Worm (Caenorhabditis elegans) whole organism, L1 larva: Measurements from ENCODE around the gene srb-6.

ENCODE experiments used
- C04F5.9 ChIP-seq: sonication (generic microtip); optimal IDR thresholded peaks from 2 replicates; lab custom pipeline; 2016; ENCODE audit warnings: missing genetic modification characterization, missing compliant biosample characterization
- C34B4.2 ChIP-seq: sonication (generic microtip); optimal IDR thresholded peaks from 2 replicates; lab custom pipeline; 2017; ENCODE audit warnings: mild to moderate bottlenecking, missing genetic modification characterization, missing compliant biosample characterization
- F16B12.6 ChIP-seq: fragments of 150-350 bp; optimal IDR thresholded peaks from 2 replicates; lab custom pipeline; 2014; ENCODE audit warnings: missing biosample characterization, missing genetic modification characterization
- Y116A8C.19 ChIP-seq: sonication (generic microtip); optimal IDR thresholded peaks from 2 replicates; lab custom pipeline; 2016; ENCODE audit warnings: missing compliant biosample characterization, missing genetic modification characterization, borderline replicate concordance
- alr-1 ChIP-seq: fragments of 200-800 bp; sonication (Bioruptor generic); optimal IDR thresholded peaks from 2 replicates; lab custom pipeline; 2018; ENCODE audit warnings: borderline replicate concordance, mild to moderate bottlenecking, missing genetic modification characterization, missing compliant biosample characterization
- blmp-1 ChIP-seq: fragments of 150-350 bp; optimal IDR thresholded peaks from 2 replicates; lab custom pipeline; 2014; ENCODE audit warnings: missing biosample characterization, missing genetic modification characterization
- ceh-63 ChIP-seq: fragments of 200-800 bp; sonication (Bioruptor generic); optimal IDR thresholded peaks from 2 replicates; lab custom pipeline; 2018; ENCODE audit warnings: mild to moderate bottlenecking, missing genetic modification characterization, missing compliant biosample characterization
- ceh-8 ChIP-seq: fragments of 200-800 bp; sonication (Bioruptor generic); optimal IDR thresholded peaks from 2 replicates; lab custom pipeline; 2018; ENCODE audit warnings: mild to moderate bottlenecking, missing genetic modification characterization, moderate library complexity, missing compliant biosample characterization
- ceh-82 ChIP-seq, 3 experiments: fragments of 150-350 bp in 1 of 3; sonication (generic microtip) in 2 of 3; optimal IDR thresholded peaks; 2 replicates each; lab custom pipeline; 2014 to 2017; ENCODE audit warnings: missing biosample characterization in 3 of 3, missing genetic modification characterization in 3 of 3
- ceh-90 ChIP-seq: sonication (generic microtip); optimal IDR thresholded peaks from 2 replicates; lab custom pipeline; 2016; ENCODE audit warnings: missing genetic modification characterization, missing compliant biosample characterization
- dpl-1 ChIP-seq, 3 experiments: fragments of 150-350 bp in 2 of 3; sonication (generic microtip) in 1 of 3; optimal IDR thresholded peaks; 2 replicates each; lab custom pipeline; 2014 to 2017; ENCODE audit warnings: missing biosample characterization in 3 of 3, missing genetic modification characterization in 3 of 3, missing genetic modification reagents in 3 of 3
- dsc-1 ChIP-seq: sonication (generic microtip); optimal IDR thresholded peaks from 2 replicates; lab custom pipeline; 2016; ENCODE audit warnings: mild to moderate bottlenecking, missing genetic modification characterization, missing compliant biosample characterization
- efl-3 ChIP-seq: fragments of 200-800 bp; sonication (Bioruptor generic); optimal IDR thresholded peaks from 2 replicates; lab custom pipeline; 2018; ENCODE audit warnings: mild to moderate bottlenecking, missing genetic modification characterization, missing compliant biosample characterization
- egl-13 ChIP-seq: sonication (generic microtip); optimal IDR thresholded peaks from 2 replicates; lab custom pipeline; 2016; ENCODE audit warnings: missing genotype, missing genetic modification reagents, missing genetic modification characterization, missing compliant biosample characterization
- elt-2 ChIP-seq: sonication (generic microtip); optimal IDR thresholded peaks from 2 replicates; lab custom pipeline; 2016; ENCODE audit warnings: missing genetic modification characterization, mild to moderate bottlenecking, inconsistent platforms, missing compliant biosample characterization, missing genetic modification reagents
- fkh-4 ChIP-seq: sonication (generic microtip); optimal IDR thresholded peaks from 2 replicates; lab custom pipeline; 2016; ENCODE audit warnings: missing compliant biosample characterization, missing genetic modification characterization, borderline replicate concordance
- fkh-8 ChIP-seq: sonication (generic microtip); optimal IDR thresholded peaks from 2 replicates; lab custom pipeline; 2016; ENCODE audit warnings: mild to moderate bottlenecking, missing genetic modification characterization, missing compliant biosample characterization
- irx-1 ChIP-seq: sonication (generic microtip); optimal IDR thresholded peaks from 2 replicates; lab custom pipeline; 2016; ENCODE audit warnings: missing genetic modification characterization, missing compliant biosample characterization
- isw-1 ChIP-seq: fragments of 200-800 bp; sonication (Bioruptor generic); IDR thresholded peaks from 2 replicates; pipeline ENCODE4 v1.3.6; 2022; ENCODE audit warnings: missing genetic modification characterization, missing compliant biosample characterization
- lin-13 ChIP-seq: fragments of 150-350 bp; optimal IDR thresholded peaks from 2 replicates; lab custom pipeline; 2014; ENCODE audit warnings: missing biosample characterization, missing genetic modification reagents, missing genetic modification characterization
- lin-15B ChIP-seq: fragments of 150-350 bp; sonication (generic microtip); optimal IDR thresholded peaks from 3 replicates; lab custom pipeline; 2014; ENCODE audit warnings: missing biosample characterization, missing genetic modification characterization
- lin-35 ChIP-seq, 2 experiments: fragments of 150-350 bp; optimal IDR thresholded peaks; 2 replicates each; lab custom pipeline; 2014; ENCODE audit warnings: missing biosample characterization in 2 of 2, missing genetic modification characterization in 2 of 2, missing genetic modification reagents in 2 of 2
- lir-3 ChIP-seq: sonication (generic microtip); optimal IDR thresholded peaks from 2 replicates; lab custom pipeline; 2016; ENCODE audit warnings: mild to moderate bottlenecking, missing genetic modification characterization, moderate library complexity, missing compliant biosample characterization; ENCODE audit not compliant: poor library complexity
- mdl-1 ChIP-seq, 2 experiments: fragments of 150-350 bp; optimal IDR thresholded peaks; 2 replicates each; lab custom pipeline; 2014 to 2017; ENCODE audit warnings: missing biosample characterization in 2 of 2, missing genetic modification characterization in 2 of 2, inconsistent platforms in 1 of 2
- mep-1 ChIP-seq: fragments of 150-350 bp; optimal IDR thresholded peaks from 2 replicates; lab custom pipeline; 2014; ENCODE audit warnings: missing biosample characterization, missing genetic modification characterization
- nhr-11 ChIP-seq: fragments of 150-350 bp; optimal IDR thresholded peaks from 2 replicates; lab custom pipeline; 2014; ENCODE audit warnings: missing biosample characterization, missing genetic modification characterization
- nhr-12 ChIP-seq: sonication (generic microtip); optimal IDR thresholded peaks from 2 replicates; lab custom pipeline; 2017; ENCODE audit warnings: missing biosample characterization, missing genetic modification characterization
- nhr-20 ChIP-seq: sonication (generic microtip); optimal IDR thresholded peaks from 2 replicates; lab custom pipeline; 2016; ENCODE audit warnings: mild to moderate bottlenecking, missing genetic modification characterization, missing compliant biosample characterization
- nhr-28 ChIP-seq: fragments of 150-350 bp; optimal IDR thresholded peaks from 2 replicates; lab custom pipeline; 2014; ENCODE audit warnings: missing biosample characterization, missing genetic modification characterization
- nhr-76 ChIP-seq: sonication (generic microtip); optimal IDR thresholded peaks from 2 replicates; lab custom pipeline; 2017; ENCODE audit warnings: missing biosample characterization, missing genetic modification characterization
- nhr-77 ChIP-seq: fragments of 150-350 bp; optimal IDR thresholded peaks from 2 replicates; lab custom pipeline; 2014; ENCODE audit warnings: missing biosample characterization, missing genetic modification characterization
- nhr-90 ChIP-seq: sonication (generic microtip); optimal IDR thresholded peaks from 2 replicates; lab custom pipeline; 2016; ENCODE audit warnings: mild to moderate bottlenecking, missing genetic modification characterization, missing compliant biosample characterization; ENCODE audit not compliant: poor library complexity
- rnt-1 ChIP-seq: sonication (generic microtip); optimal IDR thresholded peaks from 2 replicates; lab custom pipeline; 2016; ENCODE audit warnings: mild to moderate bottlenecking, missing genetic modification characterization, moderate library complexity, missing compliant biosample characterization
- skn-1 ChIP-seq: fragments of 150-350 bp; optimal IDR thresholded peaks from 2 replicates; lab custom pipeline; 2014; ENCODE audit warnings: missing biosample characterization, missing genetic modification characterization
- snpc-4 ChIP-seq: fragments of 150-350 bp; optimal IDR thresholded peaks from 2 replicates; lab custom pipeline; 2014; ENCODE audit warnings: missing biosample characterization, missing genetic modification characterization
- snu-23 ChIP-seq: sonication (generic microtip); optimal IDR thresholded peaks from 2 replicates; lab custom pipeline; 2016; ENCODE audit warnings: missing genetic modification characterization, missing compliant biosample characterization
- sox-4 ChIP-seq: sonication (generic microtip); optimal IDR thresholded peaks from 2 replicates; lab custom pipeline; 2016; ENCODE audit warnings: missing genetic modification characterization, missing compliant biosample characterization
- sptf-1 ChIP-seq: fragments of 150-350 bp; optimal IDR thresholded peaks from 2 replicates; lab custom pipeline; 2014; ENCODE audit warnings: missing biosample characterization, missing genetic modification characterization
- sup-37 ChIP-seq: fragments of 200-800 bp; sonication (Bioruptor generic); optimal IDR thresholded peaks from 2 replicates; lab custom pipeline; 2018; ENCODE audit warnings: mild to moderate bottlenecking, missing genetic modification characterization, missing compliant biosample characterization
- tbx-2 ChIP-seq: sonication (generic microtip); optimal IDR thresholded peaks from 2 replicates; lab custom pipeline; 2016; ENCODE audit warnings: missing genetic modification characterization, missing compliant biosample characterization
- unc-86 ChIP-seq: sonication (generic microtip); optimal IDR thresholded peaks from 2 replicates; lab custom pipeline; 2016; ENCODE audit warnings: missing genetic modification characterization, missing compliant biosample characterization
- vab-15 ChIP-seq: sonication (generic microtip); optimal IDR thresholded peaks from 2 replicates; lab custom pipeline; 2017; ENCODE audit warnings: missing genotype, mild to moderate bottlenecking, missing genetic modification characterization, missing compliant biosample characterization
- xbp-1 ChIP-seq: sonication (generic microtip); optimal IDR thresholded peaks from 2 replicates; lab custom pipeline; 2016; ENCODE audit warnings: missing genetic modification characterization, missing compliant biosample characterization
- zag-1 ChIP-seq: fragments of 150-350 bp; optimal IDR thresholded peaks from 2 replicates; lab custom pipeline; 2014; ENCODE audit warnings: missing biosample characterization, missing genetic modification characterization
- ztf-11 ChIP-seq, 2 experiments: sonication (generic microtip); optimal IDR thresholded peaks; 2 replicates each; lab custom pipeline; 2016 to 2017; ENCODE audit warnings: missing genetic modification characterization in 2 of 2, missing biosample characterization in 1 of 2, missing compliant biosample characterization in 1 of 2

The srb-6 gene

DNA sequence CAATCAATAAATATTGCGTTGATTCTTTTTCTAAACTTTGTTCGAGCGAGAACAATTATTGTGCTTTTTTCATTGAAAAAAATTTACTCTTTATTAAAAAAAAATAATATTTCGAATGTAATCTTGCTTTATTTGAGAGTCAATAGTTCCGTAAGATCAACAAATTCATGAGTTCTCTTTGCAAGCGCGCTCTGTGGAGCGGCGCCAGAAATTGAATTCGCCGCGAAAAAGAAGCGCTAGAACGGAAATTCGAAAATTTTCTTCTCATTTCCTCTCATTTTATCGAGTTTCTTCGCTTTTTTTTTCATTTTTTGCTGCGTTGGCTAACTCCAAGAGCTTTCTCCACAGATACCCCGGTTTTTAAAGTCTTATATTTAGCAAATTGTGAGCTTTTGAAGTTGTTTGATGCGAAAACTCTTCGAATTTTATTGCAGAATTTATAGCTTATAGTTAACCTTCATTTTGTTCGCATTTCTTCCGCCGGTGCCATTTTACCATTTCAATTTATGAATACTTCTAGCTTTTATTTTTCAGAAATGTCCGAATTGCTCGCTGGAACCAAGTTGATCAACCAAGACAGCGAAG is 2.5 kb downstream of the srb-6 start, which contains the start of gene R05H5.3 (continued):
- peak; percentile 80 to 90 (median 87) for TF ChIP-seq dpl-1 (GFP tag; optimal IDR thresholded peaks at IDR 0.05; lab: Kevin White, UChicago)
- TF ChIP-seq ceh-8 (GFP tag; lab: Kevin White, UChicago), result no peak
- TF ChIP-seq nhr-77 (tag; lab: Kevin White, UChicago), result peak; percentile 46
- TF ChIP-seq rnt-1 (tag; lab: Kevin White, UChicago), result peak; percentile 74
- TF ChIP-seq xbp-1 (tag; lab: Kevin White, UChicago), result peak; percentile 14
- TF ChIP-seq sptf-1, result no peak
- TF ChIP-seq nhr-90 (tag; lab: Kevin White, UChicago), result no peak
- peak; percentile 51 for TF ChIP-seq blmp-1 (tag; lab: Kevin White, UChicago)
- peak; percentile 67 for TF ChIP-seq skn-1
- TF ChIP-seq lin-35 (GFP tag; optimal IDR thresholded peaks at IDR 0.05; lab: Kevin White, UChicago), result peak; percentile 77 to 92

ce11 chrII:10198486-10198885 is 3.8 kb downstream of the srb-6 start:
- no peak for TF ChIP-seq dpl-1 (GFP tag; optimal IDR thresholded peaks at IDR 0.05; lab: Kevin White, UChicago)
- no peak for TF ChIP-seq ztf-11 (tag; optimal IDR thresholded peaks at IDR 0.05; lab: Kevin White, UChicago)
- TF ChIP-seq mdl-1 (tag; optimal IDR thresholded peaks at IDR 0.05; lab: Kevin White, UChicago), result no peak
- TF ChIP-seq egl-13 (tag; lab: Kevin White, UChicago), result no peak
- TF ChIP-seq lin-15B (tag; lab: Kevin White, UChicago), result no peak
- TF ChIP-seq fkh-4, result no peak
- no peak for TF ChIP-seq nhr-76 (tag; lab: Kevin White, UChicago)
- no peak for TF ChIP-seq isw-1 (GFP tag; lab: Robert Waterston, UW)
- TF ChIP-seq ceh-63 (GFP tag; lab: Kevin White, UChicago), result no peak
- no peak for TF ChIP-seq nhr-12 (tag; lab: Kevin White, UChicago)
- no peak for TF ChIP-seq tbx-2 (tag; lab: Kevin White, UChicago)

DNA sequence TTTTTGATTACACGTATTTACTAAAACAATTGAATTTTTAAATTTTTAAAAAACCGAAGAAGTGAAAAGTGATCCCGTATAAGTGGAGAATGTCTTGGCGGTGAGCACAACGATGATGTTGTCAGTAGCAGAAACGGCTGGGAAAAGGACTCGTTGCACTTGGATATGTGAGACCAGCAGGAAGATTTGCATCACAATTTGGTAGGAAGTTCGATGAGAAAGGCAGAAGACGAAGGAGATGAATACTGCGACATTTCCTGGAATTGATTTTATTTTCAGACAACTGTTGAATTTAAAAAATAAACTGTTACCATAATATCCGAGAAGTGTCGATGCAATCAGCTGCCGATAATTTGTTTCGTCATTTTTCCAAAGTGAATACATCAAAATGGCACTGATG is 5.2 kb downstream of the srb-6 start, which contains the start of gene R05H5.4:
TSS of gene R05H5.4 (minus strand) at position 101 of the 400 bp plus-strand sequence.
- no peak for TF ChIP-seq skn-1
- no peak for TF ChIP-seq lin-13 (GFP tag; lab: Kevin White, UChicago)

- TF ChIP-seq alr-1, result no peak
- TF ChIP-seq tbx-2 (tag; lab: Kevin White, UChicago), result peak; percentile 75
- peak; percentile 52 for TF ChIP-seq C04F5.9
- TF ChIP-seq ceh-90 (tag; lab: Kevin White, UChicago), result peak; percentile 82
- peak; percentile 71 for TF ChIP-seq nhr-20
- no peak for TF ChIP-seq vab-15 (tag; lab: Kevin White, UChicago)
- peak; percentile 42 for TF ChIP-seq unc-86 (tag; lab: Kevin White, UChicago)
- peak; percentile 74 for TF ChIP-seq egl-13 (tag; lab: Kevin White, UChicago)
- no peak for TF ChIP-seq nhr-28 (tag; lab: Kevin White, UChicago)
- no peak for TF ChIP-seq Y116A8C.19 (tag; lab: Kevin White, UChicago)
- TF ChIP-seq zag-1 (tag; lab: Kevin White, UChicago), result no peak
- TF ChIP-seq dpl-1 (GFP tag; optimal IDR thresholded peaks at IDR 0.05; lab: Kevin White, UChicago), result peak; percentile 51 to 72 (median 70)
- TF ChIP-seq irx-1 (tag; lab: Kevin White, UChicago), result peak; percentile 75
- peak; percentile 70 for TF ChIP-seq snu-23
- TF ChIP-seq fkh-8 (tag; lab: Kevin White, UChicago), result peak; percentile 58
- TF ChIP-seq lin-35 (GFP tag; optimal IDR thresholded peaks at IDR 0.05; lab: Kevin White, UChicago), result peak; percentile 43 to 72
- TF ChIP-seq mep-1 (tag; lab: Kevin White, UChicago), result peak; percentile 63
- no peak for TF ChIP-seq snpc-4 (tag; lab: Kevin White, UChicago)
- peak; percentile 5 for TF ChIP-seq skn-1
- peak; percentile 36 for TF ChIP-seq sox-4 (tag; lab: Kevin White, UChicago)
- TF ChIP-seq nhr-11, result peak; percentile 27
- TF ChIP-seq lir-3 (tag; lab: Kevin White, UChicago), result peak; percentile 89
- peak; percentile 65 for TF ChIP-seq dsc-1 (tag; lab: Kevin White, UChicago)
- TF ChIP-seq C34B4.2, result no peak
- TF ChIP-seq sup-37 (GFP tag; lab: Kevin White, UChicago), result no peak
- no peak for TF ChIP-seq efl-3 (GFP tag; lab: Kevin White, UChicago)
- TF ChIP-seq elt-2 (tag; lab: Kevin White, UChicago), result peak; percentile 27
- peak; percentile 31 for TF ChIP-seq F16B12.6 (tag; lab: Kevin White, UChicago)
- TF ChIP-seq ceh-82 (tag; optimal IDR thresholded peaks at IDR 0.05; lab: Kevin White, UChicago), result peak; percentile 46 to 66 (median 50)
- TF ChIP-seq fkh-4, result peak; percentile 79
- TF ChIP-seq blmp-1 (tag; lab: Kevin White, UChicago), result peak; percentile 63
Observed at ce11 chrII:10200759-10201158, 6.1 kb downstream of the srb-6 start, which contains the start of gene arv-1. Gene arv-1 (minus strand): TSS chrII:10200823.
